Fruit fly (Drosophila melanogaster) whole organism, larva: ENCODE measurements around the gene Vha100-1.

ENCODE experiments used
- noc ChIP-seq: fragments of 200-800 bp; sonication (Bioruptor generic); optimal IDR thresholded peaks from 3 replicates; lab custom pipeline; 2019; ENCODE audit warnings: missing biosample characterization, mild to moderate bottlenecking, missing genetic modification characterization, moderate library complexity

Vha100-1 gene

dm6 chr3R:29130902-29131621, at the start of gene Vha100-1, which contains the start of gene dgt6:
TSS of gene Vha100-1 (plus strand) at chr3R:29131193.
TSS of gene dgt6 (minus strand) at chr3R:29130972.
- peak; percentile 16 for TF ChIP-seq noc (tag; lab: Kevin White, UChicago)

dm6 chr3R:29082034-29082433, 49.0 kb upstream of the Vha100-1 start:
- TF ChIP-seq noc (tag; lab: Kevin White, UChicago): no peak

dm6 chr3R:29082511-29083296, 48.3 kb upstream of the Vha100-1 start:
- TF ChIP-seq noc (tag; lab: Kevin White, UChicago): no peak

- no peak for TF ChIP-seq noc (tag; lab: Kevin White, UChicago)
Measured at dm6 chr3R:29083459-29084457, 47.2 kb upstream of the Vha100-1 start.

DNA sequence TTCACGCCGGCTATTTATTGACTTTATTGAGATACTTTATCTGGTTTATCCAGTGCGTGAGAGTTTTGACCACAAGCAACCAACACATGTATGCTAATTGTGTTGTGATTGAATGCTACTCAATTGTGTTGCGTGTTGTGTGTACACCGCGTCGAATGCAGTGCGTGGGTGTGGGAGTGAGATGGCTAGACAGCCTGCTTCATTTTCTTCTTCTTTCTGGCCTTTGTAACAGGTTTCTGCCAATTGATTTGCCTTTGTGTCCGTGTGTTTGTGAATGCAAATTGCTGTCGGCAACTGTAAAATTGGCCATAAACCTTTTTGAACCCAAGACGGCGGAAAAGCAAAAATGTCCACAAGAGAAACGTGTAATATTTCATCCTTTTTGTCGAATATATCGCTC, 44.1 kb upstream of the Vha100-1 start:
- TF ChIP-seq noc (tag; lab: Kevin White, UChicago): no peak

dm6 chr3R:29087302-29087782, 43.7 kb upstream of the Vha100-1 start:
- no peak for TF ChIP-seq noc (tag; lab: Kevin White, UChicago)

DNA sequence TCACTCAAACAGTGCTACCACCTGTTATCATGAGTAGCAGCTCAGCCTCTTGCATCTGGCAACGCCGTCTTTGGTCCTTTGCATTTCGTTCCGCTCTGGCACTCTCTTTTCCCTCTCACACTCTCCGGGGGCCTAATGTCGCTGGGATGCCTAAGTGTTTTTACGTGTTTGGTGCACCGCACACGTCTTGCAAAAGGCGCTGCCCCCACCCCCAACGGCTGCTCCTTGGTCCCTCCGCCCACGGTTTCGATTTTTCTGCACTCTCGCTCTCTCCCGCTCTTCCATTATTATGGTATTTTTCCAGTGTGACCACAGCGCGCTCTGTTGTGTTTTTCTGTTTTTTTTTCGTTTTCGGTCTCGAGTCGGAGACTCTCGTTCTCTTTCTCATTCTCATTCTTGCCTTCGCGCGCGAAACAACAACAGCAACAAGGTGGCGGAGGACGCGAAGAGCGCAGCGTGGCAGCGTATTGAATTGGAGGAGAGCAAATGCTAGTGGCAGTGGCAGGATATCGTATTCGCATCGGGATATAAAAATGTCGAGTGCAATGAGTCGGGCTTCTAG, 43.0 kb upstream of the Vha100-1 start:
- TF ChIP-seq noc (tag; lab: Kevin White, UChicago): no peak

- TF ChIP-seq noc (tag; lab: Kevin White, UChicago): no peak
Measured at dm6 chr3R:29088938-29089661, 41.9 kb upstream of the Vha100-1 start.

DNA sequence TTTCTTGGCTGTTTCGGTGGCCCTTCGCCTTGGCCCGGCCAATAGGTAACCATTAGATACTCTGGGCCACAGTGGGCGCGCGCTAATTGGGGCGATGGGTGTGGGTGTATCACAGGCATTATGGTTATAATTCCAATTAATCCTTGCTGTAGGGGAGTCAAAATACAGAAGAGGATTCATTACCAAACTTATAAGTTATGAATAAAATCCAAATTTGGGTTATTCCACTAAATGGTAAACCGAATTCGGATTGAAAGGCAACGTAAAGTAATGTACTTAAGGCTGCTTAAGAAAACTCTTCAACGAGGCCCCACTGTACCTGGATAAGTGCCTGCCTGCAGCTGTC, 41.4 kb upstream of the Vha100-1 start:
- no peak for TF ChIP-seq noc (tag; lab: Kevin White, UChicago)

DNA sequence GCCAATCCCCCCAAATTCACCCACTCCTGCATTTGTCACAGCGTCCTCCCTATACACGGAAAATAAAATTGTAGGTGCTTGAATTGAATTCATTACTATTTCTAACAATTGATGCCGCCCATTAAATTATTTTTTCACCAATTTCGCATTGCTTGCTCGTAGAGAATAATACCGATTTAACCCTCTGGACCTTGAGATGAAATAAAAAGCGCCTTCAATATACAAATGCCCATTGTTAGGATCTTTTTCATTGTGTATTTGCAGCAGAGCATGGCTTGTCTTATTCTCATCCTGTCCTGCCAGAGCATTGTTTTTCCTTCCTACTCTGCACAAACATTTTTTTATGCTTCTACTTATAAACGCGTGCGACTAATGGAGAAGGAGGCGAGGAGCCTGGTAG, 39.4 kb upstream of the Vha100-1 start:
- no peak for TF ChIP-seq noc (tag; lab: Kevin White, UChicago)

DNA sequence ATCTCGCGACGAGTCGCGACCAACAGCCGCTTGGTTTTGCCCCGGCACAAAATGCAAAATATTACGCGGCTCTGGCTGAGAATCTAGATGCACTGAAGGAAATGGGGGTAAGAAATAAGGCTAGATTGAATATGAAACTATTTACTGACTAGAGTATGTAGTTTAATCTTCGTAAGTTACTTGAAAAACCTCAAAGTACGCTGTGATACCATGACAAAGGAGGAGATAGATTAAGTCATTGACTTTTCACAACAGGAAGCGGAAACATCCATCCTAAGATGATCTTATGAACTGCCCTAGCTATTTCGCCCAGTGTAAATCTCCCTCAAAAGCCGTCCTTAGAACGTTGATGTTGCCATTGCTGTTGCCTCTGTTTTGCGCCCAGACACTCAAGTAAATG, 36.8 kb upstream of the Vha100-1 start:
- TF ChIP-seq noc (tag; lab: Kevin White, UChicago): no peak

dm6 chr3R:29095525-29095924, 35.5 kb upstream of the Vha100-1 start:
- TF ChIP-seq noc (tag; lab: Kevin White, UChicago): no peak

dm6 chr3R:29096009-29096443, 35.0 kb upstream of the Vha100-1 start:
- TF ChIP-seq noc (tag; lab: Kevin White, UChicago): no peak

DNA sequence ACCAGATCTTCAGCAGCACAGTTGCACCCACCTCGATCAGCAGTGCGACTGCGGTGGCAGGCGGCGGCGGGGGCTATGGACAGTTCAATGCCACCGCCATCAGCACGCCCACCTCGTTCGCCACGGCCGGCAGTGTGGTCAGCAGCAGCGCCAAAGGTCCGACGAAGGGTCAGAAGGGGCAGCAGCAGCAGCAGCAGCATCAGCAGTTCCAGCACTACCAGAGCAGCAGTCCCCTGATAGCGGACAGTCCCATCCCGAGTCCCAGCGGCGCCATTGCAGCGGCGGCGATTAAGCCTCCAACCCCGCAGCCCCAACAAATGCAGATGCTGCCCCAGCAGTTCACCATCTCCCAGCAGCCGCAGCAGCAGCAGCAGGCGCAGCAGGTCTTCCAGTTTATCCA, 33.0 kb upstream of the Vha100-1 start:
- no peak for TF ChIP-seq noc (tag; lab: Kevin White, UChicago)
